Fruit fly (Drosophila melanogaster) whole organism, prepupa: ENCODE results near the gene Dus4.

ENCODE experiments used
- CG10631 ChIP-seq: fragments of 200-800 bp; sonication (Bioruptor generic); optimal IDR thresholded peaks from 2 replicates; lab custom pipeline; 2016; ENCODE audit warnings: missing biosample characterization, missing genetic modification characterization
- CG11294 ChIP-seq: fragments of 200-800 bp; sonication (Bioruptor generic); IDR thresholded peaks from 2 replicates; pipeline ENCODE4 v1.3.6; 2022; ENCODE audit warnings: missing biosample characterization, missing genetic modification characterization
- CG11762 ChIP-seq: fragments of 200-800 bp; sonication (Bioruptor generic); optimal IDR thresholded peaks from 3 replicates; lab custom pipeline; 2016; ENCODE audit warnings: missing biosample characterization, missing genetic modification characterization; ENCODE audit not compliant: insufficient read depth
- CG11902 ChIP-seq: fragments of 200-800 bp; sonication (Bioruptor generic); optimal IDR thresholded peaks from 3 replicates; lab custom pipeline; 2016; ENCODE audit warnings: missing biosample characterization, missing genetic modification characterization
- CG15336 ChIP-seq: fragments of 200-800 bp; sonication (Bioruptor generic); IDR thresholded peaks from 2 replicates; pipeline ENCODE4 v1.3.6; 2022; ENCODE audit warnings: missing biosample characterization, missing genetic modification characterization
- CG1621 ChIP-seq: fragments of 200-800 bp; sonication (Bioruptor generic); optimal IDR thresholded peaks from 3 replicates; lab custom pipeline; 2018; ENCODE audit warnings: missing biosample characterization, mild to moderate bottlenecking, missing genetic modification characterization
- CG16779 ChIP-seq: fragments of 200-800 bp; sonication (Bioruptor generic); optimal IDR thresholded peaks from 3 replicates; lab custom pipeline; 2017; ENCODE audit warnings: missing biosample characterization, mild to moderate bottlenecking, missing genetic modification characterization
- CG3032 ChIP-seq: fragments of 200-800 bp; optimal IDR thresholded peaks from 2 replicates; lab custom pipeline; 2019; ENCODE audit warnings: missing biosample characterization, mild to moderate bottlenecking, missing genetic modification characterization, moderate library complexity
- CG31627 ChIP-seq: fragments of 200-800 bp; sonication (Bioruptor generic); optimal IDR thresholded peaks from 3 replicates; lab custom pipeline; 2016; ENCODE audit warnings: missing biosample characterization, missing genetic modification characterization
- CG32006 ChIP-seq: fragments of 200-800 bp; sonication (Bioruptor generic); optimal IDR thresholded peaks from 3 replicates; lab custom pipeline; 2017; ENCODE audit warnings: missing biosample characterization, mild to moderate bottlenecking, missing genetic modification characterization
- CG34406 ChIP-seq: fragments of 200-800 bp; sonication (Bioruptor generic); optimal IDR thresholded peaks from 3 replicates; lab custom pipeline; 2016; ENCODE audit warnings: missing biosample characterization, missing genetic modification characterization
- CG3919 ChIP-seq: fragments of 200-800 bp; sonication (Bioruptor generic); optimal IDR thresholded peaks from 3 replicates; lab custom pipeline; 2016; ENCODE audit warnings: missing biosample characterization, missing genetic modification characterization
- CG4318 ChIP-seq: fragments of 200-800 bp; sonication (Bioruptor generic); optimal IDR thresholded peaks from 3 replicates; lab custom pipeline; 2017; ENCODE audit warnings: missing biosample characterization, mild to moderate bottlenecking, missing genetic modification characterization
- CG6163 ChIP-seq: fragments of 200-800 bp; sonication (Bioruptor generic); IDR thresholded peaks from 3 replicates; pipeline ENCODE4 v1.3.6; 2022; ENCODE audit warnings: missing biosample characterization, missing genetic modification characterization
- CG6276 ChIP-seq: fragments of 200-800 bp; sonication (Bioruptor generic); optimal IDR thresholded peaks from 2 replicates; lab custom pipeline; 2017; ENCODE audit warnings: missing biosample characterization, mild to moderate bottlenecking, missing genetic modification characterization
- CG8119 ChIP-seq: fragments of 200-800 bp; sonication (Bioruptor generic); IDR thresholded peaks from 3 replicates; pipeline ENCODE4 v1.3.6; 2022; ENCODE audit warnings: missing biosample characterization, missing genetic modification characterization
- CG8319 ChIP-seq: fragments of 200-800 bp; sonication (Bioruptor generic); optimal IDR thresholded peaks from 3 replicates; lab custom pipeline; 2016; ENCODE audit warnings: missing biosample characterization, missing genetic modification characterization
- CG8632 ChIP-seq: fragments of 200-800 bp; sonication (Bioruptor generic); optimal IDR thresholded peaks from 3 replicates; lab custom pipeline; 2016; ENCODE audit warnings: missing biosample characterization, missing genetic modification characterization
- CG9139 ChIP-seq: fragments of 200-800 bp; sonication (Bioruptor generic); optimal IDR thresholded peaks from 3 replicates; lab custom pipeline; 2017; ENCODE audit warnings: missing biosample characterization, mild to moderate bottlenecking, missing genetic modification characterization
- Eip78C ChIP-seq: fragments of 200-800 bp; sonication (Bioruptor generic); peaks from one replicate; lab custom pipeline; 2016; ENCODE audit warnings: missing biosample characterization, missing genetic modification characterization
- Eip93F ChIP-seq: fragments of 200-800 bp; sonication (Bioruptor generic); optimal IDR thresholded peaks from 2 replicates; lab custom pipeline; 2016; ENCODE audit warnings: missing biosample characterization, mild to moderate bottlenecking, missing genetic modification characterization
- Ets21C ChIP-seq: fragments of 200-800 bp; sonication (Bioruptor generic); optimal IDR thresholded peaks from 3 replicates; lab custom pipeline; 2016; ENCODE audit warnings: missing biosample characterization, missing genetic modification characterization
- Ets96B ChIP-seq: fragments of 200-800 bp; optimal IDR thresholded peaks from 2 replicates; lab custom pipeline; 2019; ENCODE audit warnings: missing biosample characterization, mild to moderate bottlenecking, missing genetic modification characterization, moderate library complexity
- Hr39 ChIP-seq: fragments of 200-800 bp; sonication (Bioruptor generic); optimal IDR thresholded peaks from 2 replicates; lab custom pipeline; 2016; ENCODE audit warnings: missing biosample characterization, missing genetic modification characterization
- Lpt ChIP-seq: fragments of 200-800 bp; sonication (Bioruptor generic); optimal IDR thresholded peaks from 3 replicates; lab custom pipeline; 2016; ENCODE audit warnings: missing biosample characterization, missing genetic modification characterization
- Met ChIP-seq: fragments of 200-800 bp; sonication (Bioruptor generic); optimal IDR thresholded peaks from 3 replicates; lab custom pipeline; 2016; ENCODE audit warnings: missing biosample characterization, missing genetic modification characterization
- OdsH ChIP-seq: fragments of 200-800 bp; sonication (Bioruptor generic); optimal IDR thresholded peaks from 3 replicates; lab custom pipeline; 2016; ENCODE audit warnings: missing biosample characterization, missing genetic modification characterization
- Sox102F ChIP-seq: fragments of 200-800 bp; sonication (Bioruptor generic); optimal IDR thresholded peaks from 2 replicates; lab custom pipeline; 2016; ENCODE audit warnings: missing biosample characterization, mild to moderate bottlenecking, missing genetic modification characterization
- Sox14 ChIP-seq: fragments of 200-800 bp; sonication (Bioruptor generic); optimal IDR thresholded peaks from 3 replicates; lab custom pipeline; 2016; ENCODE audit warnings: missing biosample characterization, missing genetic modification characterization
- Sox15 ChIP-seq: fragments of 200-800 bp; sonication (Bioruptor generic); optimal IDR thresholded peaks from 3 replicates; lab custom pipeline; 2016; ENCODE audit warnings: missing biosample characterization, missing genetic modification characterization
- achi ChIP-seq: fragments of 200-800 bp; sonication (Bioruptor generic); optimal IDR thresholded peaks from 3 replicates; lab custom pipeline; 2016; ENCODE audit warnings: missing biosample characterization, missing genetic modification characterization
- dac ChIP-seq: fragments of 200-800 bp; sonication (Bioruptor generic); optimal IDR thresholded peaks from 2 replicates; lab custom pipeline; 2017; ENCODE audit warnings: missing biosample characterization, mild to moderate bottlenecking, missing genetic modification characterization
- eg ChIP-seq: fragments of 200-800 bp; sonication (Bioruptor generic); IDR thresholded peaks from 3 replicates; pipeline ENCODE4 v1.3.6; 2022; ENCODE audit warnings: missing biosample characterization, missing genetic modification characterization
- esn ChIP-seq: fragments of 200-800 bp; sonication (Bioruptor generic); optimal IDR thresholded peaks from 2 replicates; lab custom pipeline; 2016; ENCODE audit warnings: missing biosample characterization, mild to moderate bottlenecking, missing genetic modification characterization, moderate library complexity
- fd59A ChIP-seq: fragments of 200-800 bp; sonication (Bioruptor generic); optimal IDR thresholded peaks from 2 replicates; lab custom pipeline; 2017; ENCODE audit warnings: missing biosample characterization, mild to moderate bottlenecking, missing genetic modification characterization, missing genetic modification reagents
- fd85E ChIP-seq: fragments of 200-800 bp; sonication (Bioruptor generic); optimal IDR thresholded peaks from 3 replicates; lab custom pipeline; 2016; ENCODE audit warnings: missing biosample characterization, missing genetic modification characterization
- lz ChIP-seq: fragments of 200-800 bp; sonication (Bioruptor generic); optimal IDR thresholded peaks from 3 replicates; lab custom pipeline; 2016; ENCODE audit warnings: missing biosample characterization, missing genetic modification characterization
- net ChIP-seq: fragments of 200-800 bp; sonication (Bioruptor generic); optimal IDR thresholded peaks from 3 replicates; lab custom pipeline; 2016; ENCODE audit warnings: missing biosample characterization, missing genetic modification characterization
- salr ChIP-seq, 2 experiments: fragments of 200-800 bp; sonication (Bioruptor generic); optimal IDR thresholded peaks; 3 replicates each; lab custom pipeline; 2016 to 2018; ENCODE audit warnings: missing biosample characterization in 2 of 2, missing genetic modification characterization in 2 of 2, mild to moderate bottlenecking in 1 of 2
- ss ChIP-seq, 2 experiments: fragments of 200-800 bp; sonication (Bioruptor generic); optimal IDR thresholded peaks; 2 replicates in 1 of 2; 3 replicates in 1 of 2; lab custom pipeline; 2017 to 2018; ENCODE audit warnings: mild to moderate bottlenecking in 2 of 2, missing biosample characterization in 2 of 2, missing genetic modification characterization in 2 of 2, moderate library complexity in 1 of 2
- svp ChIP-seq: fragments of 200-800 bp; sonication (Bioruptor generic); peaks from one replicate; lab custom pipeline; 2016; ENCODE audit warnings: missing biosample characterization, missing genetic modification characterization
- vri ChIP-seq: fragments of 200-800 bp; sonication (Bioruptor generic); optimal IDR thresholded peaks from 3 replicates; lab custom pipeline; 2016; ENCODE audit warnings: missing biosample characterization, mild to moderate bottlenecking, missing genetic modification characterization

Gene Dus4

dm6 chr2L:19026491-19027197, 36.5 kb upstream of the Dus4 start (continued):
- TF ChIP-seq CG4318 (GFP tag; lab: Kevin White, UChicago) (peak; percentile 11), CG9139 (GFP tag; lab: Kevin White, UChicago) (peak; percentile 54), vri (GFP tag; lab: Kevin White, UChicago) (no peak), CG6163 (GFP tag; lab: Robert Waterston, UW) (peak; percentile 27; the same call in 1 of the 3 replicates), achi (GFP tag; lab: Kevin White, UChicago) (peak; percentile 27), salr (GFP tag; optimal IDR thresholded peaks at IDR 0.05; lab: Kevin White, UChicago) (peak; percentile 32), CG10631 (peak; percentile 44), eg (GFP tag; lab: Robert Waterston, UW) (0 out of 3 replicates have a peak, but pooled peaks have one; percentile 21), esn (peak; percentile 48), CG16779 (tag; lab: Kevin White, UChicago) (peak; percentile 13), fd85E (GFP tag; lab: Kevin White, UChicago) (no peak), Hr39 (GFP tag; lab: Kevin White, UChicago) (peak; percentile 16), CG3919 (GFP tag; lab: Kevin White, UChicago) (peak; percentile 30), fd59A (GFP tag; lab: Kevin White, UChicago) (peak; percentile 66), CG3032 (tag; lab: Kevin White, UChicago) (peak; percentile 70), dac (GFP tag; lab: Kevin White, UChicago) (no peak), net (peak; percentile 20), Ets21C (GFP tag; lab: Kevin White, UChicago) (peak; percentile 29), CG8319 (GFP tag; lab: Kevin White, UChicago) (no peak), CG8119 (GFP tag; lab: Robert Waterston, UW) (peak; percentile 41; the same call in 1 of the 3 replicates), CG11762 (peak; percentile 6), CG1621 (peak; percentile 60), OdsH (GFP tag; lab: Kevin White, UChicago) (peak; percentile 35), CG11902 (GFP tag; lab: Kevin White, UChicago) (peak; percentile 5), Met (peak; percentile 45), CG8632 (GFP tag; lab: Kevin White, UChicago) (peak; percentile 43), Ets96B (tag; lab: Kevin White, UChicago) (peak; percentile 73), CG32006 (peak; percentile 55), Eip93F (no peak), CG15336 (GFP tag; lab: Robert Waterston, UW) (no peak), Sox15 (peak; percentile 33), CG31627 (GFP tag; lab: Kevin White, UChicago) (peak; percentile 33), svp (GFP tag; lab: Kevin White, UChicago) (peak; percentile 69), CG34406 (GFP tag; lab: Kevin White, UChicago) (peak; percentile 47), ss (GFP tag; optimal IDR thresholded peaks at IDR 0.05; lab: Kevin White, UChicago) (peak; percentile 20 to 74), Sox102F (peak; percentile 21), CG6276 (peak; percentile 24), Lpt (GFP tag; lab: Kevin White, UChicago) (no peak), Sox14 (GFP tag; lab: Kevin White, UChicago) (peak; percentile 57), lz (GFP tag; lab: Kevin White, UChicago) (peak; percentile 29), Eip78C (peak; percentile 86), CG11294 (GFP tag; lab: Robert Waterston, UW) (no peak)
